Worm (Caenorhabditis elegans) whole organism, L2 larva: ENCODE data around the gene hpo-8.

Experiments
- ama-1 ChIP-seq: fragments of 150-350 bp; optimal IDR thresholded peaks from 2 replicates; lab custom pipeline; 2018; ENCODE audit warnings: inconsistent platforms
- dmd-4 ChIP-seq: sonication (generic microtip); optimal IDR thresholded peaks from 2 replicates; lab custom pipeline; 2017; ENCODE audit warnings: missing biosample characterization, missing genetic modification characterization
- elt-3 ChIP-seq: sonication (generic microtip); optimal IDR thresholded peaks from 2 replicates; lab custom pipeline; 2017; ENCODE audit warnings: missing biosample characterization, missing genetic modification characterization
- gmeb-1 ChIP-seq: fragments of 150-350 bp; optimal IDR thresholded peaks from 2 replicates; lab custom pipeline; 2014; ENCODE audit warnings: missing biosample characterization, missing genetic modification characterization
- lin-13 ChIP-seq: fragments of 150-350 bp; optimal IDR thresholded peaks from 2 replicates; lab custom pipeline; 2014; ENCODE audit warnings: missing biosample characterization, missing genetic modification reagents, missing genetic modification characterization
- lin-39 ChIP-seq: fragments of 150-350 bp; optimal IDR thresholded peaks from 2 replicates; lab custom pipeline; 2014; ENCODE audit warnings: missing biosample characterization, missing genetic modification reagents, missing genetic modification characterization
- lsy-2 ChIP-seq, 2 experiments: fragments of 150-350 bp in 1 of 2; sonication (generic microtip) in 1 of 2; optimal IDR thresholded peaks; 2 replicates each; lab custom pipeline; 2014 to 2017; ENCODE audit warnings: missing biosample characterization in 2 of 2, missing genetic modification characterization in 2 of 2
- nhr-11 ChIP-seq: fragments of 150-350 bp; optimal IDR thresholded peaks from 2 replicates; lab custom pipeline; 2014; ENCODE audit warnings: missing biosample characterization, missing genetic modification characterization
- nhr-25 ChIP-seq: fragments of 150-350 bp; sonication (generic microtip); optimal IDR thresholded peaks from 3 replicates; lab custom pipeline; 2014; ENCODE audit warnings: missing biosample characterization, missing genetic modification characterization
- nhr-77 ChIP-seq: fragments of 150-350 bp; optimal IDR thresholded peaks from 2 replicates; lab custom pipeline; 2014; ENCODE audit warnings: missing biosample characterization, missing genetic modification characterization
- skn-1 ChIP-seq: sonication (generic microtip); optimal IDR thresholded peaks from 2 replicates; lab custom pipeline; 2017; ENCODE audit warnings: missing biosample characterization, missing genetic modification characterization
- snpc-4 ChIP-seq: fragments of 150-350 bp; optimal IDR thresholded peaks from 2 replicates; lab custom pipeline; 2014; ENCODE audit warnings: missing biosample characterization, missing genetic modification characterization
- unc-62 ChIP-seq: fragments of 150-350 bp; optimal IDR thresholded peaks from 2 replicates; lab custom pipeline; 2014; ENCODE audit warnings: missing biosample characterization, missing genetic modification reagents, missing genetic modification characterization

- TF ChIP-seq gmeb-1 (tag; lab: Kevin White, UChicago), result no peak
- TF ChIP-seq lin-13 (GFP tag; lab: Kevin White, UChicago), result no peak
- TF ChIP-seq nhr-25 (tag; lab: Kevin White, UChicago), result no peak
- no peak for TF ChIP-seq ama-1 (lab: Kevin White, UChicago)
- no peak for TF ChIP-seq lsy-2 (tag; optimal IDR thresholded peaks at IDR 0.05; lab: Kevin White, UChicago)
- no peak for TF ChIP-seq unc-62 (GFP tag; lab: Kevin White, UChicago)
- no peak for TF ChIP-seq nhr-77 (tag; lab: Kevin White, UChicago)
- no peak for TF ChIP-seq snpc-4 (tag; lab: Kevin White, UChicago)
- no peak for TF ChIP-seq skn-1 (tag; lab: Kevin White, UChicago)
- TF ChIP-seq dmd-4, result no peak
- no peak for TF ChIP-seq lin-39 (tag; lab: Kevin White, UChicago)
- no peak for TF ChIP-seq elt-3 (tag; lab: Kevin White, UChicago)
- TF ChIP-seq nhr-11 (tag; lab: Kevin White, UChicago), result no peak
Observed at ce11 chrV:6830755-6831227, 8.3 kb upstream of the hpo-8 start, which contains the start of gene col-142.
